Worm (Caenorhabditis elegans) whole organism, L1 larva: ENCODE data around the gene bbs-4.

Experiments used
- aly-2 ChIP-seq: fragments of 150-350 bp; optimal IDR thresholded peaks from 2 replicates; lab custom pipeline; 2014; ENCODE audit warnings: missing biosample characterization, missing genetic modification characterization
- efl-1 ChIP-seq, 4 experiments: fragments of 150-350 bp; optimal IDR thresholded peaks in 3 of 4; peaks in 1 of 4; 1 replicate in 1 of 4; 2 replicates in 3 of 4; lab custom pipeline; 2014; ENCODE audit warnings: missing biosample characterization in 2 of 4, missing genetic modification characterization in 2 of 4, missing genetic modification reagents in 2 of 4
- irx-1 ChIP-seq: sonication (generic microtip); optimal IDR thresholded peaks from 2 replicates; lab custom pipeline; 2016; ENCODE audit warnings: missing genetic modification characterization, missing compliant biosample characterization
- nhr-19 ChIP-seq: fragments of 200-800 bp; sonication (Bioruptor generic); conservative IDR thresholded peaks from 2 replicates; pipeline ENCODE4 v1.3.6; 2022; ENCODE audit warnings: missing genetic modification characterization, missing compliant biosample characterization
- nhr-237 ChIP-seq: fragments of 150-350 bp; optimal IDR thresholded peaks from 2 replicates; lab custom pipeline; 2014; ENCODE audit warnings: missing biosample characterization, missing genetic modification characterization
- nhr-77 ChIP-seq: fragments of 150-350 bp; optimal IDR thresholded peaks from 2 replicates; lab custom pipeline; 2014; ENCODE audit warnings: missing biosample characterization, missing genetic modification characterization
- pax-3 ChIP-seq: fragments of 200-800 bp; sonication (Bioruptor generic); optimal IDR thresholded peaks from 2 replicates; lab custom pipeline; 2018; ENCODE audit warnings: mild to moderate bottlenecking, missing genetic modification characterization, moderate library complexity, missing compliant biosample characterization
- rnt-1 ChIP-seq: sonication (generic microtip); optimal IDR thresholded peaks from 2 replicates; lab custom pipeline; 2016; ENCODE audit warnings: mild to moderate bottlenecking, missing genetic modification characterization, moderate library complexity, missing compliant biosample characterization
- snu-23 ChIP-seq: sonication (generic microtip); optimal IDR thresholded peaks from 2 replicates; lab custom pipeline; 2016; ENCODE audit warnings: missing genetic modification characterization, missing compliant biosample characterization
- tlp-1 ChIP-seq: fragments of 150-350 bp; optimal IDR thresholded peaks from 2 replicates; lab custom pipeline; 2014; ENCODE audit warnings: missing biosample characterization, missing genetic modification characterization
- unc-130 ChIP-seq: fragments of 150-350 bp; optimal IDR thresholded peaks from 2 replicates; lab custom pipeline; 2017; ENCODE audit warnings: missing biosample characterization, missing genetic modification characterization, inconsistent platforms

bbs-4 gene

ce11 chrIII:9561158-9561557 lies 50.8 kb downstream of the bbs-4 start, which contains the start of gene C48B4.8:
TSS of gene C48B4.8 (minus strand) at chrIII:9561258.
- TF ChIP-seq efl-1 (optimal IDR thresholded peaks at IDR 0.05; lab: Kevin White, UChicago): no peak
- TF ChIP-seq efl-1 (GFP tag; optimal IDR thresholded peaks at IDR 0.05 in 1 of 2; lab: Kevin White, UChicago): no peak
- TF ChIP-seq unc-130 (tag; lab: Kevin White, UChicago): no peak
- TF ChIP-seq aly-2 (tag; lab: Kevin White, UChicago): no peak
- TF ChIP-seq rnt-1 (tag; lab: Kevin White, UChicago): no peak
- TF ChIP-seq tlp-1 (tag; lab: Kevin White, UChicago): no peak
- TF ChIP-seq nhr-19 (GFP tag; lab: Robert Waterston, UW): no peak
- no peak for TF ChIP-seq nhr-77 (tag; lab: Kevin White, UChicago)
- no peak for TF ChIP-seq pax-3 (tag; lab: Kevin White, UChicago)
- no peak for TF ChIP-seq irx-1
- no peak for TF ChIP-seq snu-23 (GFP tag; lab: Kevin White, UChicago)
- no peak for TF ChIP-seq nhr-237 (tag; lab: Kevin White, UChicago)
